Worm (Caenorhabditis elegans): ENCODE results near the gene arrd-22.

- TF ChIP-seq pha-4 (tag; optimal IDR thresholded peaks at IDR 0.05) (no peak), ceh-18 (tag; optimal IDR thresholded peaks at IDR 0.05) (no peak), unc-86 (tag; optimal IDR thresholded peaks at IDR 0.05) (no peak)
These were observed 48.7 kb upstream of the arrd-22 start for ce11 chrV:3361633-3362032.

Data from whole organism, late embryonic.